Worm (Caenorhabditis elegans) whole organism, dauer: Measurements from ENCODE around the gene F40G12.9.
"Not testable (repeated sequence)": the region's sequence is repeated elsewhere in the genome, so short reads cannot be mapped to it uniquely, and the experiment has no call there.

Source experiments
- unc-62 ChIP-seq: sonication (generic microtip); optimal IDR thresholded peaks from 2 replicates; lab custom pipeline; 2017; ENCODE audit warnings: missing biosample characterization, missing genetic modification reagents, missing genetic modification characterization

F40G12.9 gene

ce11 chrV:14282222-14282709, at the start of gene F40G12.9, which contains the start of gene srt-74:
F40G12.9 (plus strand) TSS chrV:14282659.
srt-74 (minus strand) TSS chrV:14282322.
- no peak for TF ChIP-seq unc-62 (GFP tag; lab: Kevin White, UChicago)

DNA sequence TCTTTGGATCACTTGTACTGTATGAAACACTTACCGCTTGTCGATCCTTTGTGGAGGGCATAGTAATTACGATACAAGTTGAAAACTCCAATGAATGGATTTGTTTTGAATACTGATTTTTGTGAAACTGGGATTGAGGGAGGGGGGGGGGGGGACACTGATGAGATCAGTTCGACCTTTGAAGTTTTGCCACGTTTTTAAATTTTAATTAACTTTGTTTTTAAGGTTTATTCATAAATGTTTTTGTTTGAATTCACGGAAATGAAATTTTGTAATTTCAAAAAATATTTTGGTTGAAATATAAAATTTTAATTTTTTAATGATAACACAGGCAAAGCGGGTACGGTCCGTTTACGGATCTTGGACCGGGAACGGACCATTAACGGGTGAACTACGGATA, 46.5 kb upstream of the F40G12.9 start, which contains the start of gene ent-3:
ent-3 (minus strand) TSS at position 101 of the 400 bp plus-strand sequence.
- TF ChIP-seq unc-62 (GFP tag; lab: Kevin White, UChicago): no peak

ce11 chrV:14240694-14241201, 41.7 kb upstream of the F40G12.9 start, which contains the start of gene K02E11.10:
K02E11.10 (minus strand) TSS chrV:14241151.
- no peak for TF ChIP-seq unc-62 (GFP tag; lab: Kevin White, UChicago)

ce11 chrV:14243904-14244303, 38.6 kb upstream of the F40G12.9 start, which contains the start of gene sre-7:
sre-7 (plus strand) TSS chrV:14244204.
- TF ChIP-seq unc-62 (GFP tag; lab: Kevin White, UChicago): no peak

- TF ChIP-seq unc-62 (GFP tag; lab: Kevin White, UChicago): no peak
Measured at ce11 chrV:14246761-14247160, 35.7 kb upstream of the F40G12.9 start, which contains the start of gene K02E11.3. K02E11.3 (minus strand) TSS chrV:14246861.

ce11 chrV:14248025-14248424, 34.4 kb upstream of the F40G12.9 start, which contains the start of gene K02E11.4:
K02E11.4 (minus strand) TSS chrV:14248125.
- no peak for TF ChIP-seq unc-62 (GFP tag; lab: Kevin White, UChicago)

- TF ChIP-seq unc-62 (GFP tag; lab: Kevin White, UChicago): no peak
Measured at ce11 chrV:14248654-14249053, 33.8 kb upstream of the F40G12.9 start, which contains the start of gene K02E11.6. K02E11.6 (plus strand) TSS chrV:14248802.

- TF ChIP-seq unc-62 (GFP tag; lab: Kevin White, UChicago): no peak
Measured at ce11 chrV:14252025-14252424, 30.4 kb upstream of the F40G12.9 start, which contains the start of gene K02E11.5. K02E11.5 (plus strand) TSS chrV:14252325.

ce11 chrV:14254221-14254620, 28.2 kb upstream of the F40G12.9 start, which contains the start of gene K02E11.7:
K02E11.7 (minus strand) TSS chrV:14254321.
- TF ChIP-seq unc-62 (GFP tag; lab: Kevin White, UChicago): no peak

DNA sequence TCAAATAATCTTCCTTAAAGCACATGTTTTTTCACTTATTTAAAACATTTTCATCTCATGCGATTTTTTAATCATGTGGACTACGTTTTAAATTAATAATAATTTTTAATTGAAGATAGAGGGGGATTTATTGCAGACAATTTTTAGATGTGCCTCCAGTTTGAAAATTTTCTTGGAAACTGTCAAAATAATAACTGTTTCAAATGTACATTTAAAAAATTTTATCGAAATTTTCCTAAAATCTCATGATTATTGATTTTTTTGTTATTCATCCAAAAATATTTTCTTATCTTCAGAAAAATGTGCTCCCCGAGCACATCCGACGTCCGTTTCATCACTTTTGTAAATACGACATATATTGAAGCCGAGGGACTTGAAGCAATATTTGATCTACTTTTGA, 25.6 kb upstream of the F40G12.9 start, which contains the start of gene sre-8:
sre-8 (plus strand) TSS at position 301 of the 400 bp plus-strand sequence.
- TF ChIP-seq unc-62 (GFP tag; lab: Kevin White, UChicago): no peak

DNA sequence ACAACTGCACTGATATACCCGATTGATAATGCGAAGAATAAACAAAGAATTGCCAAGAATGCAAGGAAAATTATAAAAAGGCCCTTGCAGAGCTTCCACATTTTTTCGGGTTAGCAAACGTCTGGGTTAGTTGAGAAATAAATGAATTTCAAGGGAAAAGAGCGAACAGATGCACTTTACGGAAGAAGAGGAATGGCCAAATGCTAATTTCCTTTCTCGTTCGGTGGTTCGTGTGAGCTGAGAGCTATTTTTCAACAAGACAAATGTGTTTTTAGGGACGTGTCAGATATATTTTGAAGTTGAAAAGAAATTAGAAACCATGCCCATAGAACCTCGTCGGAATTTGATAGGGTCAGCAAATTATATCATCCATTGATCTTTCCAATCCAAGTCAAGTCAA, 21.6 kb upstream of the F40G12.9 start, which contains the start of gene F40G12.2:
F40G12.2 (minus strand) TSS at position 101 of the 400 bp plus-strand sequence.
- no peak for TF ChIP-seq unc-62 (GFP tag; lab: Kevin White, UChicago)

DNA sequence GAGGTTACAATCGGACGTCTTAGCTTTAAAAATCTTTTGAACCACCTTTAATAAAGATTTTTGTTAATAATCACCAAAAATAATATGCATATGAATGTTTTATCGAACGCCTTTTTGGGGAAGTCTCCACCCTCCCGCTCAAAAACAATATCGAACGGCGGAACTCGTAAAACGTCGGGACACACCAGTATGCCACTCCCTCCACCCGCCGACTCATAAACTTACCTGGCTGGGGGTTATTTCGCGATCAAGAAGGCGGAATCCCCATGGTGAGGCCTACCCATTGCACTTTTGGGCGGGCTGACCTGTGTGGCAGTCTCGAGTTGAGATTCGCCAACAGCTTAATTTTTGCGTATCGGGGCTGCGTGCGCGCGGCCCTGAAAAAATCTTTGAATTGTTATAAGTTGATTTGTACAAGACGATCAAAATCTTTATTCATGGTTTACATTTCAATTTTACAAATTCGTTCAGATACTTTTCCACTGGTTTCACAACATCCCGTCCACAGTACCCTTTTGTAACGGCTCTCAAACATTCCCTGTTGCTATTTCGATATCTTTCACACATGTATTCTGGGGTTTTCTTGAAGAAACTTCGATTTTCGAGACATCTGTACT, 15.0 kb upstream of the F40G12.9 start:
- no peak for TF ChIP-seq unc-62 (GFP tag; lab: Kevin White, UChicago)

ce11 chrV:14268616-14269015, 13.8 kb upstream of the F40G12.9 start, which contains the start of gene F40G12.4:
F40G12.4 (minus strand) TSS chrV:14268716.
- TF ChIP-seq unc-62 (GFP tag; lab: Kevin White, UChicago): no peak

DNA sequence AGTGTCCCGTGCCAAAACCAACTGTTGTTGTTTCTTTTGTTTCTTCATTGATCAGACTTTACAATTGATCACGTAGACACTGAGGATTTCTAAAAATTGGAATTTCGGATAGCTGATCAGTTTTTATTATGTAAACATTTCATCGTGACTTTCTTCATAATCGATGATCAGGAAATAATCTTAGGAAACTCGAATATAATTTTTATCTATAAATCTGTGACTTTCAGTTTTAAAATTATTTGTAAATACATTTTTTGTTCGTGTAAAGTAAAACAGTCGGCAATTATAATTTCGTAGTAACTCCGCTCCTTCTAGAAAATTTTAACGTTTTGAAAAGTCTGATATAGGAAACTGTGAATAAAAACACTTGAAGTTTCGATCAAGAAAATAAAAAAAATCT, 11.7 kb upstream of the F40G12.9 start, which contains the start of gene F40G12.5:
F40G12.5 (minus strand) TSS at position 101 of the 400 bp plus-strand sequence.
- no peak for TF ChIP-seq unc-62 (GFP tag; lab: Kevin White, UChicago)

DNA sequence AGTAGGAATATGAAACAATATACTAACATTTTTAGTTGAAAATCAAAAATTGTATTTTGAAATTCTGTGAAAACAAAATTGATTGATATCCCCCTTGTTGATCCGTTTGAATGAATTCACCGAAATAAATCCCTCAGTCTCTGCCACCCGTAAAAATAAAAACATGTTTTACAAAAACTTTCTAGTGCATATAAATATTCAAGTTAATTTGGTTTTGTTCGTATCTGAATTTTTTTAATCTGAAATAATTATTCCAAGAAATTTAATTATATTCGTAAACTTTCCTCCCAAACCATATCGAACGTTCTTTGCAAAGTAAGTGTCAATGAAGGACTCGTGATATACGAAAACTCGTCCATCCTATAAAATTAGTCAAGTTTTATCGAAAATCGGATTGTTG, 9.4 kb upstream of the F40G12.9 start, which contains the start of gene F40G12.6:
F40G12.6 (minus strand) TSS at position 101 of the 400 bp plus-strand sequence.
- TF ChIP-seq unc-62 (GFP tag; lab: Kevin White, UChicago): no peak

- TF ChIP-seq unc-62 (GFP tag; lab: Kevin White, UChicago): not testable (repeated sequence)
Measured at ce11 chrV:14274268-14274667, 8.2 kb upstream of the F40G12.9 start, which contains the start of gene F40G12.7. F40G12.7 (plus strand) TSS chrV:14274568.
